Worm (Caenorhabditis elegans) whole organism, L3 larva: ENCODE measurements around the gene ZK1098.6.

ENCODE experiments used
- pha-4 ChIP-seq: fragments of 150-350 bp; optimal IDR thresholded peaks from 2 replicates; lab custom pipeline; 2014; ENCODE audit warnings: missing biosample characterization, missing genetic modification reagents, missing genetic modification characterization
- unc-62 ChIP-seq: fragments of 150-350 bp; sonication (generic microtip); optimal IDR thresholded peaks from 4 replicates; lab custom pipeline; 2014; ENCODE audit warnings: missing biosample characterization, missing genetic modification reagents, missing genetic modification characterization

ce11 chrIII:9487454-9487853 is 39.5 kb upstream of the ZK1098.6 start:
- TF ChIP-seq unc-62 (GFP tag; lab: Kevin White, UChicago) = no peak
- TF ChIP-seq pha-4 = peak; percentile 72
